Worm (Caenorhabditis elegans) whole organism, L4/young adult: ENCODE results near the gene aly-1.

Experiments used
- W03F9.2 ChIP-seq: fragments of 150-350 bp; optimal IDR thresholded peaks from 2 replicates; lab custom pipeline; 2014; ENCODE audit warnings: missing biosample characterization, missing genetic modification characterization
- dao-5 ChIP-seq: sonication (generic microtip); optimal IDR thresholded peaks from 2 replicates; lab custom pipeline; 2016; ENCODE audit warnings: missing genotype, missing genetic modification characterization, moderate library complexity, missing compliant biosample characterization
- him-1 ChIP-seq: sonication (generic microtip); optimal IDR thresholded peaks from 2 replicates; lab custom pipeline; 2016; ENCODE audit warnings: missing genotype, missing genetic modification reagents, missing genetic modification characterization, missing compliant biosample characterization

ce11 chrIV:9146819-9147518, 38.2 kb downstream of the aly-1 start, which contains the start of the genes rpb-12 and aly-2:
- no peak for TF ChIP-seq dao-5
- peak; percentile 43 for TF ChIP-seq W03F9.2 (tag; lab: Kevin White, UChicago)
- TF ChIP-seq him-1, result no peak
